Worm (Caenorhabditis elegans) whole organism, mixed stage, embryonic: ENCODE results near the gene ZK354.3.

Experiments used
- bed-3 ChIP-seq: fragments of 200-800 bp; sonication (Bioruptor generic); optimal IDR thresholded peaks from 3 replicates; lab custom pipeline; 2018; ENCODE audit warnings: mild to moderate bottlenecking, missing genetic modification characterization, moderate library complexity, missing compliant biosample characterization
- ces-1 ChIP-seq: fragments of 150-350 bp; optimal IDR thresholded peaks from 2 replicates; lab custom pipeline; 2014; ENCODE audit warnings: missing biosample characterization, missing genetic modification reagents, missing genetic modification characterization
- elt-3 ChIP-seq: fragments of 150-350 bp; optimal IDR thresholded peaks from 2 replicates; lab custom pipeline; 2014; ENCODE audit warnings: missing biosample characterization, missing genetic modification characterization
- mls-2 ChIP-seq: sonication (generic microtip); optimal IDR thresholded peaks from 2 replicates; lab custom pipeline; 2016; ENCODE audit warnings: mild to moderate bottlenecking, missing genetic modification characterization, moderate library complexity, missing compliant biosample characterization
- nhr-237 ChIP-seq: fragments of 150-350 bp; optimal IDR thresholded peaks from 2 replicates; lab custom pipeline; 2014; ENCODE audit warnings: missing biosample characterization, missing genetic modification characterization
- nhr-28 ChIP-seq: fragments of 150-350 bp; optimal IDR thresholded peaks from 2 replicates; lab custom pipeline; 2014; ENCODE audit warnings: missing biosample characterization, missing genetic modification characterization
- nhr-76 ChIP-seq: sonication (generic microtip); optimal IDR thresholded peaks from 2 replicates; lab custom pipeline; 2017; ENCODE audit warnings: missing biosample characterization, missing genetic modification characterization
- sptf-1 ChIP-seq: sonication (generic microtip); optimal IDR thresholded peaks from 2 replicates; lab custom pipeline; 2017; ENCODE audit warnings: mild to moderate bottlenecking, missing genetic modification characterization, moderate library complexity, missing compliant biosample characterization
- unc-120 ChIP-seq: sonication (generic microtip); optimal IDR thresholded peaks from 2 replicates; lab custom pipeline; 2017; ENCODE audit warnings: missing genetic modification characterization, missing compliant biosample characterization; ENCODE audit not compliant: poor library complexity, severe bottlenecking
- unc-62 ChIP-seq: fragments of 150-350 bp; optimal IDR thresholded peaks from 2 replicates; lab custom pipeline; 2014; ENCODE audit warnings: missing biosample characterization, missing genetic modification reagents, missing genetic modification characterization
- ztf-11 ChIP-seq: fragments of 150-350 bp; optimal IDR thresholded peaks from 2 replicates; lab custom pipeline; 2014; ENCODE audit warnings: missing biosample characterization, missing genetic modification characterization

- no peak for TF ChIP-seq elt-3 (tag; lab: Kevin White, UChicago)
- no peak for TF ChIP-seq nhr-76 (tag; lab: Kevin White, UChicago)
- TF ChIP-seq unc-120 (tag; lab: Kevin White, UChicago): no peak
- TF ChIP-seq mls-2 (tag; lab: Kevin White, UChicago): no peak
- no peak for TF ChIP-seq nhr-237 (tag; lab: Kevin White, UChicago)
- no peak for TF ChIP-seq nhr-28 (tag; lab: Kevin White, UChicago)
- no peak for TF ChIP-seq ztf-11 (tag; lab: Kevin White, UChicago)
- TF ChIP-seq sptf-1 (tag; lab: Kevin White, UChicago): no peak
- no peak for TF ChIP-seq ces-1 (GFP tag; lab: Kevin White, UChicago)
- no peak for TF ChIP-seq unc-62 (GFP tag; lab: Kevin White, UChicago)
- no peak for TF ChIP-seq bed-3 (GFP tag; lab: Kevin White, UChicago)
Observed at ce11 chrIV:5318835-5319303, 9.0 kb downstream of the ZK354.3 start, which contains the start of gene slc-46A.
